Worm (Caenorhabditis elegans) whole organism, L3 larva: ENCODE data around the gene algn-13.

Experiments
- R02D3.7 ChIP-seq: fragments of 150-350 bp; optimal IDR thresholded peaks from 2 replicates; lab custom pipeline; 2014; ENCODE audit warnings: missing biosample characterization, missing genetic modification characterization
- ZK546.5 ChIP-seq: sonication (generic microtip); optimal IDR thresholded peaks from 2 replicates; lab custom pipeline; 2017; ENCODE audit warnings: missing biosample characterization, missing genetic modification characterization
- aly-2 ChIP-seq: fragments of 150-350 bp; optimal IDR thresholded peaks from 2 replicates; lab custom pipeline; 2014; ENCODE audit warnings: missing biosample characterization, missing genetic modification characterization
- ama-1 ChIP-seq: fragments of 150-350 bp; optimal IDR thresholded peaks from 2 replicates; lab custom pipeline; 2018
- ceh-28 ChIP-seq: fragments of 150-350 bp; optimal IDR thresholded peaks from 2 replicates; lab custom pipeline; 2014; ENCODE audit warnings: missing biosample characterization, missing genetic modification reagents, missing genetic modification characterization
- ceh-82 ChIP-seq: fragments of 150-350 bp; optimal IDR thresholded peaks from 2 replicates; lab custom pipeline; 2014; ENCODE audit warnings: missing biosample characterization, missing genetic modification characterization
- egl-27 ChIP-seq: sonication (generic microtip); optimal IDR thresholded peaks from 4 replicates; lab custom pipeline; 2017; ENCODE audit warnings: missing biosample characterization, missing genetic modification reagents, missing genetic modification characterization
- egl-5 ChIP-seq: fragments of 150-350 bp; optimal IDR thresholded peaks from 2 replicates; lab custom pipeline; 2017; ENCODE audit warnings: missing biosample characterization, missing genetic modification reagents, missing genetic modification characterization, inconsistent platforms
- elt-2 ChIP-seq: sonication (generic microtip); optimal IDR thresholded peaks from 2 replicates; lab custom pipeline; 2016; ENCODE audit warnings: missing genetic modification reagents, mild to moderate bottlenecking, missing genetic modification characterization, missing compliant biosample characterization
- elt-3 ChIP-seq, 3 experiments: fragments of 150-350 bp in 1 of 3; sonication (generic microtip) in 2 of 3; optimal IDR thresholded peaks; 2 replicates in 2 of 3; 4 replicates in 1 of 3; lab custom pipeline; 2014 to 2017; ENCODE audit warnings: missing biosample characterization in 3 of 3, missing genetic modification characterization in 3 of 3
- fos-1 ChIP-seq: fragments of 150-350 bp; optimal IDR thresholded peaks from 2 replicates; lab custom pipeline; 2014; ENCODE audit warnings: missing biosample characterization, missing genetic modification characterization
- hmg-11 ChIP-seq: sonication (generic microtip); optimal IDR thresholded peaks from 2 replicates; lab custom pipeline; 2016; ENCODE audit warnings: missing genetic modification characterization, missing compliant biosample characterization
- jun-1 ChIP-seq: fragments of 150-350 bp; optimal IDR thresholded peaks from 2 replicates; lab custom pipeline; 2014; ENCODE audit warnings: missing biosample characterization, missing genetic modification reagents, missing genetic modification characterization
- lsy-12 ChIP-seq: sonication (generic microtip); optimal IDR thresholded peaks from 2 replicates; lab custom pipeline; 2016; ENCODE audit warnings: mild to moderate bottlenecking, missing genetic modification characterization, missing compliant biosample characterization
- mdl-1 ChIP-seq: fragments of 150-350 bp; optimal IDR thresholded peaks from 2 replicates; lab custom pipeline; 2014; ENCODE audit warnings: missing biosample characterization, missing genetic modification characterization
- mml-1 ChIP-seq: fragments of 150-350 bp; sonication (generic microtip); optimal IDR thresholded peaks from 3 replicates; lab custom pipeline; 2014; ENCODE audit warnings: missing biosample characterization, missing genetic modification characterization
- nfya-1 ChIP-seq: sonication (generic microtip); optimal IDR thresholded peaks from 2 replicates; lab custom pipeline; 2017; ENCODE audit warnings: missing genetic modification characterization, mild to moderate bottlenecking, missing compliant biosample characterization, antibody characterized with exemption, moderate library complexity; ENCODE audit not compliant: insufficient read depth
- nhr-11 ChIP-seq: fragments of 150-350 bp; optimal IDR thresholded peaks from 2 replicates; lab custom pipeline; 2014; ENCODE audit warnings: missing biosample characterization, missing genetic modification characterization
- nhr-12 ChIP-seq: fragments of 150-350 bp; optimal IDR thresholded peaks from 2 replicates; lab custom pipeline; 2014; ENCODE audit warnings: missing biosample characterization, missing genetic modification characterization
- nhr-23 ChIP-seq: fragments of 150-350 bp; optimal IDR thresholded peaks from 2 replicates; lab custom pipeline; 2014; ENCODE audit warnings: missing biosample characterization, missing genetic modification reagents, missing genetic modification characterization
- nhr-237 ChIP-seq: fragments of 150-350 bp; optimal IDR thresholded peaks from 2 replicates; lab custom pipeline; 2014; ENCODE audit warnings: missing biosample characterization, missing genetic modification characterization
- nhr-25 ChIP-seq: sonication (generic microtip); optimal IDR thresholded peaks from 2 replicates; lab custom pipeline; 2017; ENCODE audit warnings: missing biosample characterization, missing genetic modification characterization
- nhr-28 ChIP-seq: fragments of 150-350 bp; optimal IDR thresholded peaks from 2 replicates; lab custom pipeline; 2014; ENCODE audit warnings: missing biosample characterization, missing genetic modification characterization
- nhr-43 ChIP-seq: sonication (generic microtip); optimal IDR thresholded peaks from 2 replicates; lab custom pipeline; 2016; ENCODE audit warnings: mild to moderate bottlenecking, missing genetic modification characterization, missing compliant biosample characterization; ENCODE audit not compliant: poor library complexity, severe bottlenecking
- nhr-76 ChIP-seq: fragments of 150-350 bp; sonication (generic microtip); optimal IDR thresholded peaks from 5 replicates; lab custom pipeline; 2014; ENCODE audit warnings: missing biosample characterization, missing genetic modification characterization
- nhr-77 ChIP-seq: fragments of 150-350 bp; optimal IDR thresholded peaks from 2 replicates; lab custom pipeline; 2014; ENCODE audit warnings: missing biosample characterization, missing genetic modification characterization
- pha-4 ChIP-seq: fragments of 150-350 bp; optimal IDR thresholded peaks from 2 replicates; lab custom pipeline; 2014; ENCODE audit warnings: missing biosample characterization, missing genetic modification reagents, missing genetic modification characterization
- pqm-1 ChIP-seq: fragments of 150-350 bp; optimal IDR thresholded peaks from 2 replicates; lab custom pipeline; 2017; ENCODE audit warnings: missing biosample characterization, missing genetic modification characterization, inconsistent platforms
- sea-2 ChIP-seq: fragments of 150-350 bp; sonication (generic microtip); optimal IDR thresholded peaks from 4 replicates; lab custom pipeline; 2014; ENCODE audit warnings: missing biosample characterization, missing genetic modification reagents, missing genetic modification characterization
- skn-1 ChIP-seq: fragments of 150-350 bp; optimal IDR thresholded peaks from 2 replicates; lab custom pipeline; 2014; ENCODE audit warnings: missing biosample characterization, missing genetic modification characterization
- snpc-4 ChIP-seq: fragments of 150-350 bp; optimal IDR thresholded peaks from 2 replicates; lab custom pipeline; 2014; ENCODE audit warnings: missing biosample characterization, missing genetic modification characterization
- unc-39 ChIP-seq: sonication (generic microtip); optimal IDR thresholded peaks from 4 replicates; lab custom pipeline; 2017; ENCODE audit warnings: missing biosample characterization, missing genetic modification characterization
- unc-62 ChIP-seq: fragments of 150-350 bp; sonication (generic microtip); optimal IDR thresholded peaks from 4 replicates; lab custom pipeline; 2014; ENCODE audit warnings: missing biosample characterization, missing genetic modification reagents, missing genetic modification characterization
- ztf-11 ChIP-seq: fragments of 150-350 bp; optimal IDR thresholded peaks from 2 replicates; lab custom pipeline; 2014; ENCODE audit warnings: missing biosample characterization, missing genetic modification characterization

Gene algn-13

DNA sequence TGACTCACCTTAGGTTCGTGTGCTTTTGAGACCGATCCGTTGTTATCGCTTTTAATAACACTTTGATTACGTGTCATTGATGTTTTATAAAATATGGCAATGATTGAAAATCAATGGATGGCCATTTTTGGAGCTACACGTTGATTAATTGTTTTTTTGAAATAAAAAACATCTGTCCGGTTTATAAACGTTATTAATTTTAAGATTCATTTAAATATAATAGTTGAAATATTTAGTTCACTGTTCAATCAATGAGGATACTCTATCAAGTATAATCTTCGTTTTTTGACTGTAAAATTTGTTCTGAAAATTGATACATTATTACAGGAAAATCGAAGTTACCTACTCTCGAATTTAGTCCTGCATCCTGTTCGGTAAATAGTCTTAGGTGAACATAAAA lies 3.5 kb downstream of the algn-13 start, which contains the start of gene R10D12.10:
Gene R10D12.10, minus strand, starts transcription at position 101 of the 400 bp plus-strand sequence.
- TF ChIP-seq nfya-1 (tag; lab: Kevin White, UChicago), result no peak
- TF ChIP-seq unc-62 (GFP tag; lab: Kevin White, UChicago), result no peak
- no peak for TF ChIP-seq R02D3.7 (tag; lab: Kevin White, UChicago)
- no peak for TF ChIP-seq jun-1
- no peak for TF ChIP-seq egl-27 (tag; lab: Kevin White, UChicago)
- TF ChIP-seq nhr-43 (tag; lab: Kevin White, UChicago), result no peak
- TF ChIP-seq nhr-11 (tag; lab: Kevin White, UChicago), result no peak
- no peak for TF ChIP-seq unc-39
- TF ChIP-seq ZK546.5 (tag; lab: Kevin White, UChicago), result no peak
- no peak for TF ChIP-seq ceh-28

ce11 chrV:13957691-13958090 lies 4.1 kb downstream of the algn-13 start:
- no peak for TF ChIP-seq ceh-82 (tag; lab: Kevin White, UChicago)
- TF ChIP-seq nhr-76 (tag; lab: Kevin White, UChicago), result no peak
- no peak for TF ChIP-seq R02D3.7 (tag; lab: Kevin White, UChicago)
- no peak for TF ChIP-seq mml-1 (tag; lab: Kevin White, UChicago)
- no peak for TF ChIP-seq nhr-25 (tag; lab: Kevin White, UChicago)
- no peak for TF ChIP-seq snpc-4 (tag; lab: Kevin White, UChicago)
- no peak for TF ChIP-seq nhr-11 (tag; lab: Kevin White, UChicago)
- TF ChIP-seq pqm-1 (tag; lab: Kevin White, UChicago), result no peak
- TF ChIP-seq nhr-28 (tag; lab: Kevin White, UChicago), result no peak
- no peak for TF ChIP-seq egl-27 (tag; lab: Kevin White, UChicago)
- TF ChIP-seq elt-3 (tag; optimal IDR thresholded peaks at IDR 0.05; lab: Kevin White, UChicago), result no peak
- TF ChIP-seq, all 47 proteins: peak for 0

ce11 chrV:13955370-13956089 lies 6.2 kb downstream of the algn-13 start:
- TF ChIP-seq pqm-1 (tag; lab: Kevin White, UChicago) (peak; percentile 54), elt-2 (tag; lab: Kevin White, UChicago) (peak; percentile 30), hmg-11 (tag; lab: Kevin White, UChicago) (no peak)

ce11 chrV:13954056-13954455 lies 7.7 kb downstream of the algn-13 start, which contains the start of gene swt-6:
Gene swt-6, plus strand, starts transcription at chrV:13954356.
- no peak for TF ChIP-seq snpc-4 (tag; lab: Kevin White, UChicago)
- no peak for TF ChIP-seq hmg-11 (tag; lab: Kevin White, UChicago)
- TF ChIP-seq nhr-237 (tag; lab: Kevin White, UChicago), result no peak
- TF ChIP-seq sea-2, result no peak
- no peak for TF ChIP-seq ZK546.5 (tag; lab: Kevin White, UChicago)
- TF ChIP-seq jun-1, result no peak
- TF ChIP-seq unc-39, result no peak
- TF ChIP-seq ama-1 (lab: Kevin White, UChicago), result no peak
- TF ChIP-seq fos-1, result no peak
- TF ChIP-seq nhr-23, result no peak
- no peak for TF ChIP-seq nhr-77 (tag; lab: Kevin White, UChicago)
- TF ChIP-seq skn-1 (tag; lab: Kevin White, UChicago), result no peak
- TF ChIP-seq egl-5 (tag; lab: Kevin White, UChicago), result no peak
- TF ChIP-seq nhr-43 (tag; lab: Kevin White, UChicago), result no peak
- TF ChIP-seq nhr-11 (tag; lab: Kevin White, UChicago), result no peak
- no peak for TF ChIP-seq egl-27 (tag; lab: Kevin White, UChicago)
- no peak for TF ChIP-seq nhr-12 (tag; lab: Kevin White, UChicago)
- no peak for TF ChIP-seq mdl-1 (tag; lab: Kevin White, UChicago)
- no peak for TF ChIP-seq ztf-11
- TF ChIP-seq aly-2, result no peak
- TF ChIP-seq, all 47 proteins: peak for 0

- TF ChIP-seq pha-4 (tag; lab: Kevin White, UChicago), result peak; percentile 53
- no peak for TF ChIP-seq lsy-12 (tag; lab: Kevin White, UChicago)
Observed at ce11 chrV:13953191-13953590, 8.6 kb downstream of the algn-13 start, which contains the start of gene R10D12.8. Gene R10D12.8, minus strand, starts transcription at chrV:13953291.
